Fruit fly (Drosophila melanogaster) whole organism, prepupa: Measurements from ENCODE around the gene CG10681.

Experiments used
- Blimp-1 ChIP-seq: fragments of 200-800 bp; sonication (Bioruptor generic); optimal IDR thresholded peaks from 3 replicates; lab custom pipeline; 2017; ENCODE audit warnings: missing biosample characterization, missing genetic modification characterization, mild to moderate bottlenecking, moderate library complexity, missing genetic modification reagents
- CG10669 ChIP-seq: fragments of 200-800 bp; sonication (Bioruptor generic); optimal IDR thresholded peaks from 3 replicates; lab custom pipeline; 2018; ENCODE audit warnings: missing biosample characterization, mild to moderate bottlenecking, missing genetic modification characterization, moderate library complexity
- CG11762 ChIP-seq: fragments of 200-800 bp; sonication (Bioruptor generic); optimal IDR thresholded peaks from 3 replicates; lab custom pipeline; 2016; ENCODE audit warnings: missing biosample characterization, missing genetic modification characterization; ENCODE audit not compliant: insufficient read depth
- CG11902 ChIP-seq: fragments of 200-800 bp; sonication (Bioruptor generic); optimal IDR thresholded peaks from 3 replicates; lab custom pipeline; 2016; ENCODE audit warnings: missing biosample characterization, missing genetic modification characterization
- CG15336 ChIP-seq: fragments of 200-800 bp; sonication (Bioruptor generic); IDR thresholded peaks from 2 replicates; pipeline ENCODE4 v1.3.6; 2022; ENCODE audit warnings: missing biosample characterization, missing genetic modification characterization
- CG1621 ChIP-seq: fragments of 200-800 bp; sonication (Bioruptor generic); optimal IDR thresholded peaks from 3 replicates; lab custom pipeline; 2018; ENCODE audit warnings: missing biosample characterization, mild to moderate bottlenecking, missing genetic modification characterization
- CG16779 ChIP-seq: fragments of 200-800 bp; sonication (Bioruptor generic); optimal IDR thresholded peaks from 3 replicates; lab custom pipeline; 2017; ENCODE audit warnings: missing biosample characterization, mild to moderate bottlenecking, missing genetic modification characterization
- CG31627 ChIP-seq: fragments of 200-800 bp; sonication (Bioruptor generic); optimal IDR thresholded peaks from 3 replicates; lab custom pipeline; 2016; ENCODE audit warnings: missing biosample characterization, missing genetic modification characterization
- CG34406 ChIP-seq: fragments of 200-800 bp; sonication (Bioruptor generic); optimal IDR thresholded peaks from 3 replicates; lab custom pipeline; 2016; ENCODE audit warnings: missing biosample characterization, missing genetic modification characterization
- CG3919 ChIP-seq: fragments of 200-800 bp; sonication (Bioruptor generic); optimal IDR thresholded peaks from 3 replicates; lab custom pipeline; 2016; ENCODE audit warnings: missing biosample characterization, missing genetic modification characterization
- CG4318 ChIP-seq: fragments of 200-800 bp; sonication (Bioruptor generic); optimal IDR thresholded peaks from 3 replicates; lab custom pipeline; 2017; ENCODE audit warnings: missing biosample characterization, mild to moderate bottlenecking, missing genetic modification characterization
- CG6163 ChIP-seq: fragments of 200-800 bp; sonication (Bioruptor generic); IDR thresholded peaks from 3 replicates; pipeline ENCODE4 v1.3.6; 2022; ENCODE audit warnings: missing biosample characterization, missing genetic modification characterization
- CG6276 ChIP-seq: fragments of 200-800 bp; sonication (Bioruptor generic); optimal IDR thresholded peaks from 2 replicates; lab custom pipeline; 2017; ENCODE audit warnings: missing biosample characterization, mild to moderate bottlenecking, missing genetic modification characterization
- CG6792 ChIP-seq: fragments of 200-800 bp; sonication (Bioruptor generic); optimal IDR thresholded peaks from 3 replicates; lab custom pipeline; 2016; ENCODE audit warnings: missing biosample characterization, missing genetic modification characterization
- CG6808 ChIP-seq: fragments of 200-800 bp; sonication (Bioruptor generic); optimal IDR thresholded peaks from 3 replicates; lab custom pipeline; 2017; ENCODE audit warnings: missing biosample characterization, missing genetic modification characterization, mild to moderate bottlenecking, moderate library complexity, missing genetic modification reagents
- CG6854 ChIP-seq: fragments of 200-800 bp; sonication (Bioruptor generic); optimal IDR thresholded peaks from 2 replicates; lab custom pipeline; 2017; ENCODE audit warnings: missing biosample characterization, mild to moderate bottlenecking, missing genetic modification characterization
- CG7368 ChIP-seq: fragments of 200-800 bp; sonication (Bioruptor generic); optimal IDR thresholded peaks from 3 replicates; lab custom pipeline; 2016; ENCODE audit warnings: missing biosample characterization, missing genetic modification characterization
- CG8119 ChIP-seq: fragments of 200-800 bp; sonication (Bioruptor generic); IDR thresholded peaks from 3 replicates; pipeline ENCODE4 v1.3.6; 2022; ENCODE audit warnings: missing biosample characterization, missing genetic modification characterization
- CG8632 ChIP-seq: fragments of 200-800 bp; sonication (Bioruptor generic); optimal IDR thresholded peaks from 3 replicates; lab custom pipeline; 2016; ENCODE audit warnings: missing biosample characterization, missing genetic modification characterization
- CG9139 ChIP-seq: fragments of 200-800 bp; sonication (Bioruptor generic); optimal IDR thresholded peaks from 3 replicates; lab custom pipeline; 2017; ENCODE audit warnings: missing biosample characterization, mild to moderate bottlenecking, missing genetic modification characterization
- Eip75B ChIP-seq: fragments of 200-800 bp; sonication (Bioruptor generic); optimal IDR thresholded peaks from 3 replicates; lab custom pipeline; 2016; ENCODE audit warnings: missing biosample characterization, missing genetic modification characterization
- Eip78C ChIP-seq: fragments of 200-800 bp; sonication (Bioruptor generic); peaks from one replicate; lab custom pipeline; 2016; ENCODE audit warnings: missing biosample characterization, missing genetic modification characterization
- Eip93F ChIP-seq: fragments of 200-800 bp; sonication (Bioruptor generic); optimal IDR thresholded peaks from 2 replicates; lab custom pipeline; 2016; ENCODE audit warnings: missing biosample characterization, mild to moderate bottlenecking, missing genetic modification characterization
- Gug ChIP-seq: fragments of 200-800 bp; sonication (Bioruptor generic); IDR thresholded peaks from 2 replicates; pipeline ENCODE4 v1.3.6; 2022; ENCODE audit warnings: missing biosample characterization, missing genetic modification characterization
- Hr38 ChIP-seq: sonication (Bioruptor generic); optimal IDR thresholded peaks from 2 replicates; lab custom pipeline; 2016; ENCODE audit warnings: missing biosample characterization, missing genetic modification characterization
- Hr39 ChIP-seq: fragments of 200-800 bp; sonication (Bioruptor generic); optimal IDR thresholded peaks from 2 replicates; lab custom pipeline; 2016; ENCODE audit warnings: missing biosample characterization, missing genetic modification characterization
- Hr4 ChIP-seq: fragments of 200-800 bp; sonication (Bioruptor generic); optimal IDR thresholded peaks from 3 replicates; lab custom pipeline; 2016; ENCODE audit warnings: missing biosample characterization, missing genetic modification characterization
- Lpt ChIP-seq: fragments of 200-800 bp; sonication (Bioruptor generic); optimal IDR thresholded peaks from 3 replicates; lab custom pipeline; 2016; ENCODE audit warnings: missing biosample characterization, missing genetic modification characterization
- Met ChIP-seq: fragments of 200-800 bp; sonication (Bioruptor generic); optimal IDR thresholded peaks from 3 replicates; lab custom pipeline; 2016; ENCODE audit warnings: missing biosample characterization, missing genetic modification characterization
- OdsH ChIP-seq: fragments of 200-800 bp; sonication (Bioruptor generic); optimal IDR thresholded peaks from 3 replicates; lab custom pipeline; 2016; ENCODE audit warnings: missing biosample characterization, missing genetic modification characterization
- Smox ChIP-seq: fragments of 200-800 bp; sonication (Bioruptor generic); optimal IDR thresholded peaks from 3 replicates; lab custom pipeline; 2016; ENCODE audit warnings: missing biosample characterization, missing genetic modification characterization
- Sox102F ChIP-seq: fragments of 200-800 bp; sonication (Bioruptor generic); optimal IDR thresholded peaks from 2 replicates; lab custom pipeline; 2016; ENCODE audit warnings: missing biosample characterization, mild to moderate bottlenecking, missing genetic modification characterization
- Sox14 ChIP-seq: fragments of 200-800 bp; sonication (Bioruptor generic); optimal IDR thresholded peaks from 3 replicates; lab custom pipeline; 2016; ENCODE audit warnings: missing biosample characterization, missing genetic modification characterization
- Sox15 ChIP-seq: fragments of 200-800 bp; sonication (Bioruptor generic); optimal IDR thresholded peaks from 3 replicates; lab custom pipeline; 2016; ENCODE audit warnings: missing biosample characterization, missing genetic modification characterization
- achi ChIP-seq: fragments of 200-800 bp; sonication (Bioruptor generic); optimal IDR thresholded peaks from 3 replicates; lab custom pipeline; 2016; ENCODE audit warnings: missing biosample characterization, missing genetic modification characterization
- acj6 ChIP-seq: fragments of 200-800 bp; sonication (Bioruptor generic); optimal IDR thresholded peaks from 3 replicates; lab custom pipeline; 2016; ENCODE audit warnings: missing biosample characterization, missing genetic modification characterization
- cyc ChIP-seq: fragments of 200-800 bp; sonication (Bioruptor generic); optimal IDR thresholded peaks from 3 replicates; lab custom pipeline; 2016; ENCODE audit warnings: missing biosample characterization, missing genetic modification characterization
- dsx ChIP-seq: fragments of 200-800 bp; optimal IDR thresholded peaks from 3 replicates; lab custom pipeline; 2019; ENCODE audit warnings: missing biosample characterization, mild to moderate bottlenecking, missing genetic modification characterization, moderate library complexity; ENCODE audit not compliant: poor library complexity, severe bottlenecking
- esn ChIP-seq: fragments of 200-800 bp; sonication (Bioruptor generic); optimal IDR thresholded peaks from 2 replicates; lab custom pipeline; 2016; ENCODE audit warnings: missing biosample characterization, mild to moderate bottlenecking, missing genetic modification characterization, moderate library complexity
- fd85E ChIP-seq: fragments of 200-800 bp; sonication (Bioruptor generic); optimal IDR thresholded peaks from 3 replicates; lab custom pipeline; 2016; ENCODE audit warnings: missing biosample characterization, missing genetic modification characterization
- fkh ChIP-seq: fragments of 200-800 bp; sonication (Bioruptor generic); optimal IDR thresholded peaks from 3 replicates; lab custom pipeline; 2017; ENCODE audit warnings: missing biosample characterization, mild to moderate bottlenecking, missing genetic modification characterization, moderate library complexity
- lz ChIP-seq: fragments of 200-800 bp; sonication (Bioruptor generic); optimal IDR thresholded peaks from 3 replicates; lab custom pipeline; 2016; ENCODE audit warnings: missing biosample characterization, missing genetic modification characterization
- net ChIP-seq: fragments of 200-800 bp; sonication (Bioruptor generic); optimal IDR thresholded peaks from 3 replicates; lab custom pipeline; 2016; ENCODE audit warnings: missing biosample characterization, missing genetic modification characterization
- pdm3 ChIP-seq: fragments of 200-800 bp; sonication (Bioruptor generic); optimal IDR thresholded peaks from 3 replicates; lab custom pipeline; 2016; ENCODE audit warnings: missing biosample characterization, missing genetic modification characterization
- salr ChIP-seq, 2 experiments: fragments of 200-800 bp; sonication (Bioruptor generic); optimal IDR thresholded peaks; 3 replicates each; lab custom pipeline; 2016 to 2018; ENCODE audit warnings: missing biosample characterization in 2 of 2, missing genetic modification characterization in 2 of 2, mild to moderate bottlenecking in 1 of 2
- ss ChIP-seq, 2 experiments: fragments of 200-800 bp; sonication (Bioruptor generic); optimal IDR thresholded peaks; 2 replicates in 1 of 2; 3 replicates in 1 of 2; lab custom pipeline; 2017 to 2018; ENCODE audit warnings: mild to moderate bottlenecking in 2 of 2, missing biosample characterization in 2 of 2, missing genetic modification characterization in 2 of 2, moderate library complexity in 1 of 2
- svp ChIP-seq: fragments of 200-800 bp; sonication (Bioruptor generic); peaks from one replicate; lab custom pipeline; 2016; ENCODE audit warnings: missing biosample characterization, missing genetic modification characterization
- topi ChIP-seq: fragments of 200-800 bp; sonication (Bioruptor generic); optimal IDR thresholded peaks from 3 replicates; lab custom pipeline; 2016; ENCODE audit warnings: missing biosample characterization, missing genetic modification characterization
- vri ChIP-seq: fragments of 200-800 bp; sonication (Bioruptor generic); optimal IDR thresholded peaks from 3 replicates; lab custom pipeline; 2016; ENCODE audit warnings: missing biosample characterization, mild to moderate bottlenecking, missing genetic modification characterization

The CG10681 gene

DNA sequence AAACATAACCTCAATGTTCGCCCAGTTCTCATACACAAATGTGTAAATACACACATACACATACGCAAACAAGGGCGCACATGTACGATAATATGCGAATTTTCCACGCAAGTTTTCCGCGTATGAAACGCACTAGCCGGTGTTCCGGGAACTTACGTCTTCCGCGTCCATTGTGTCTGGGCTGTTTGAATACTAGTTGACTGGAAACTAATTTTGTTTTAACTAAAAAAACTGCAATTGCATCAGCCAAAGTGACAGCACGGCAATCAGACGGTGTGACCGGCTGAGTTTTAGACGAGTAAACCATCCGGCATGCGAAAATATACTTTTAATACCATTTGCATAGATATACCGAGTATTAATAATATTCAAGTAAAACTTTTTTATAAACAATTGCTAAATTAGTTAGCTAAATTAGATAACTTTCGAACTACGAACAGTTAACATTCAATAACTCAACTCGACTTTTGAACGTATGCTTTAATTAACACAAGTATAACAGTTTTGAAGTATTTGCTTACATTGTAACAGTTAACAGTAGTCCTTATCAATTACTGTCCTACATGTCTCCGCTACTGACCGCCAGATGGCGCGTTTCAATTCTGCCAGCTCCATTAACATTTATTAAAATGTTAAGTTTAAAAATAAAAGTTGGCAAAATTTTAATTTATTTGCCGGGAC is 25.3 kb downstream of the CG10681 start, which contains the start of gene eIF2beta:
eIF2beta (minus strand) TSS at position 299 of the 681 bp plus-strand sequence.
- TF ChIP-seq Hr38 (GFP tag; lab: Kevin White, UChicago) (no peak), CG6276 (GFP tag; lab: Kevin White, UChicago) (no peak), Hr39 (GFP tag; lab: Kevin White, UChicago) (peak; percentile 31), Eip93F (GFP tag; lab: Kevin White, UChicago) (no peak), Hr4 (GFP tag; lab: Kevin White, UChicago) (peak; percentile 59), Blimp-1 (GFP tag; lab: Kevin White, UChicago) (no peak), salr (GFP tag; optimal IDR thresholded peaks at IDR 0.05; lab: Kevin White, UChicago) (no peak), acj6 (GFP tag; lab: Kevin White, UChicago) (peak; percentile 48), ss (GFP tag; optimal IDR thresholded peaks at IDR 0.05; lab: Kevin White, UChicago) (no peak), CG11762 (GFP tag; lab: Kevin White, UChicago) (peak; percentile 15), CG15336 (GFP tag; lab: Robert Waterston, UW) (no peak), net (GFP tag; lab: Kevin White, UChicago) (peak; percentile 62), OdsH (GFP tag; lab: Kevin White, UChicago) (peak; percentile 41), CG1621 (peak; percentile 1), fd85E (GFP tag; lab: Kevin White, UChicago) (no peak), CG9139 (GFP tag; lab: Kevin White, UChicago) (no peak), Smox (GFP tag; lab: Kevin White, UChicago) (peak; percentile 45), CG8632 (GFP tag; lab: Kevin White, UChicago) (peak; percentile 15), CG8119 (GFP tag; lab: Robert Waterston, UW) (no peak), CG6808 (GFP tag; lab: Kevin White, UChicago) (peak; percentile 9), achi (peak; percentile 89), CG6792 (GFP tag; lab: Kevin White, UChicago) (no peak), Met (GFP tag; lab: Kevin White, UChicago) (peak; percentile 74), vri (GFP tag; lab: Kevin White, UChicago) (peak; percentile 44), CG3919 (GFP tag; lab: Kevin White, UChicago) (peak; percentile 81), CG7368 (GFP tag; lab: Kevin White, UChicago) (peak; percentile 6), pdm3 (peak; percentile 65), CG11902 (no peak), CG10669 (no peak), Sox14 (GFP tag; lab: Kevin White, UChicago) (peak; percentile 18), Sox15 (GFP tag; lab: Kevin White, UChicago) (no peak), topi (GFP tag; lab: Kevin White, UChicago) (peak; percentile 49), CG6163 (GFP tag; lab: Robert Waterston, UW) (no peak), Eip75B (peak; percentile 16), dsx (peak; percentile 100), Eip78C (GFP tag; lab: Kevin White, UChicago) (peak; percentile 52), CG16779 (tag; lab: Kevin White, UChicago) (no peak), esn (GFP tag; lab: Kevin White, UChicago) (peak; percentile 71), lz (GFP tag; lab: Kevin White, UChicago) (peak; percentile 11), CG34406 (peak; percentile 14), fkh (GFP tag; lab: Kevin White, UChicago) (peak; percentile 88), svp (GFP tag; lab: Kevin White, UChicago) (peak; percentile 67), CG31627 (GFP tag; lab: Kevin White, UChicago) (peak; percentile 32), Gug (GFP tag; lab: Robert Waterston, UW) (no peak), Sox102F (GFP tag; lab: Kevin White, UChicago) (peak; percentile 75), Lpt (GFP tag; lab: Kevin White, UChicago) (no peak), CG6854 (GFP tag; lab: Kevin White, UChicago) (peak; percentile 37), cyc (GFP tag; lab: Kevin White, UChicago) (peak; percentile 58), CG4318 (GFP tag; lab: Kevin White, UChicago) (no peak)
